Worm (Caenorhabditis elegans): ENCODE data around the gene coa-3.

DNA sequence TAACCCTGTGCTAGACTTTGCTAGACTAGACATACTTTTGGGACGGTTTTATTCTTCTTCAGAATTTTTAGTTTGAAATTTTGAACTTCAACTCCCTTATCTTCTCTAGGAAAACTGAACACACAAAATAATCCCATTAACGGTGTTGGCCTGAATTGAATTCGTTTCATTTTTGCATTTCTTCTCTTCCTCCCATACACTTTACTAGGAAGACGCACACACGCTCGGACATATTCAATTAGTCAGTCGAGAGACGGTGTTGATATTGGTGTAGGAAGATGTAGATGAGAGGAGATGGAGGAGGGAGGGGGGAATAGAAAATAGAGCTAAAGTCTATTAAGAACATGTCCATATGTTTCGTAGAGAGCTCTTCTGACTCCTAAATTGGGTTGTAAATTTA lies 27.8 kb downstream of the coa-3 start:
- TF ChIP-seq mbf-1 (tag; optimal IDR thresholded peaks at IDR 0.05) (no peak), nhr-237 (tag; optimal IDR thresholded peaks at IDR 0.05) (no peak), unc-62 (GFP tag; optimal IDR thresholded peaks at IDR 0.05) (no peak), egl-27 (tag; optimal IDR thresholded peaks at IDR 0.05) (no peak), lin-39 (tag; optimal IDR thresholded peaks at IDR 0.05) (no peak), crh-2 (tag; optimal IDR thresholded peaks at IDR 0.05) (no peak), aly-2 (tag; optimal IDR thresholded peaks at IDR 0.05) (no peak), ama-1 (optimal IDR thresholded peaks at IDR 0.05) (no peak), nhr-129 (tag; optimal IDR thresholded peaks at IDR 0.05) (no peak), nhr-25 (tag; optimal IDR thresholded peaks at IDR 0.05) (no peak)
